Fruit fly (Drosophila melanogaster) whole organism, embryonic: Measurements from ENCODE around the gene CG31381.

Source experiments
- Antp ChIP-seq: fragments of 200-800 bp; sonication (Bioruptor generic); optimal IDR thresholded peaks from 3 replicates; lab custom pipeline; 2016; ENCODE audit warnings: missing biosample characterization, missing genetic modification characterization
- C15 ChIP-seq: fragments of 200-800 bp; sonication (Bioruptor generic); IDR thresholded peaks from 3 replicates; pipeline ENCODE4 v1.3.6; 2022; ENCODE audit warnings: missing biosample characterization, missing genetic modification characterization
- CG10267 ChIP-seq: fragments of 200-800 bp; sonication (Bioruptor generic); optimal IDR thresholded peaks from 2 replicates; lab custom pipeline; 2018; ENCODE audit warnings: missing biosample characterization, mild to moderate bottlenecking, missing genetic modification characterization, moderate library complexity
- CG10274 ChIP-seq: fragments of 200-800 bp; sonication (Bioruptor generic); optimal IDR thresholded peaks from 3 replicates; lab custom pipeline; 2017; ENCODE audit warnings: missing biosample characterization, mild to moderate bottlenecking, missing genetic modification characterization
- CG10431 ChIP-seq: fragments of 200-800 bp; sonication (Bioruptor generic); optimal IDR thresholded peaks from 3 replicates; lab custom pipeline; 2018; ENCODE audit warnings: missing biosample characterization, mild to moderate bottlenecking, missing genetic modification characterization
- CG11247 ChIP-seq: fragments of 200-800 bp; sonication (Bioruptor generic); IDR thresholded peaks from 2 replicates; pipeline ENCODE4 v1.3.6; 2022; ENCODE audit warnings: missing biosample characterization, missing genetic modification characterization
- CG11696 ChIP-seq: fragments of 200-800 bp; sonication (Bioruptor generic); IDR thresholded peaks from 2 replicates; pipeline ENCODE4 v1.3.6; 2022; ENCODE audit warnings: missing biosample characterization, missing genetic modification characterization
- CG13424 ChIP-seq: fragments of 200-800 bp; sonication (Bioruptor generic); optimal IDR thresholded peaks from 2 replicates; lab custom pipeline; 2019; ENCODE audit warnings: missing biosample characterization, mild to moderate bottlenecking, missing genetic modification characterization, moderate library complexity
- CG13775 ChIP-seq: fragments of 200-800 bp; sonication (Bioruptor generic); optimal IDR thresholded peaks from 3 replicates; lab custom pipeline; 2017; ENCODE audit warnings: missing biosample characterization, mild to moderate bottlenecking, missing genetic modification characterization
- CG15479 ChIP-seq: fragments of 200-800 bp; sonication (Bioruptor generic); optimal IDR thresholded peaks from 3 replicates; lab custom pipeline; 2019; ENCODE audit warnings: missing biosample characterization, mild to moderate bottlenecking, missing genetic modification characterization, moderate library complexity
- CG17361 ChIP-seq: fragments of 200-800 bp; sonication (Bioruptor generic); IDR thresholded peaks from 3 replicates; pipeline ENCODE4 v1.3.6; 2022; ENCODE audit warnings: missing biosample characterization, missing genetic modification characterization
- CG2120 ChIP-seq: fragments of 200-800 bp; sonication (Bioruptor generic); optimal IDR thresholded peaks from 3 replicates; lab custom pipeline; 2016; ENCODE audit warnings: missing biosample characterization, missing genetic modification characterization
- CG3065 ChIP-seq: fragments of 200-800 bp; sonication (Bioruptor generic); optimal IDR thresholded peaks from 2 replicates; lab custom pipeline; 2016; ENCODE audit warnings: missing biosample characterization, missing genetic modification characterization
- CG32532 ChIP-seq: fragments of 200-800 bp; sonication (Bioruptor generic); IDR thresholded peaks from 2 replicates; pipeline ENCODE4 v1.3.6; 2022; ENCODE audit warnings: missing biosample characterization, missing genetic modification characterization
- CG32767 ChIP-seq: fragments of 200-800 bp; sonication (Bioruptor generic); IDR thresholded peaks from 2 replicates; pipeline ENCODE4 v1.3.6; 2022; ENCODE audit warnings: missing biosample characterization, missing genetic modification characterization
- CG4360 ChIP-seq: fragments of 200-800 bp; sonication (Bioruptor generic); IDR thresholded peaks from 2 replicates; pipeline ENCODE4 v1.3.6; 2022; ENCODE audit warnings: missing biosample characterization, missing genetic modification characterization
- CG5245 ChIP-seq: fragments of 200-800 bp; sonication (Bioruptor generic); optimal IDR thresholded peaks from 3 replicates; lab custom pipeline; 2016; ENCODE audit warnings: missing biosample characterization, missing genetic modification characterization
- CG6683 ChIP-seq: fragments of 200-800 bp; sonication (Bioruptor generic); optimal IDR thresholded peaks from 2 replicates; lab custom pipeline; 2017; ENCODE audit warnings: missing biosample characterization, mild to moderate bottlenecking, missing genetic modification characterization, missing genetic modification reagents
- CG6854 ChIP-seq: fragments of 200-800 bp; sonication (Bioruptor generic); optimal IDR thresholded peaks from 3 replicates; lab custom pipeline; 2017; ENCODE audit warnings: missing biosample characterization, mild to moderate bottlenecking, missing genetic modification characterization
- CG7271 ChIP-seq: fragments of 200-800 bp; sonication (Bioruptor generic); optimal IDR thresholded peaks from 2 replicates; lab custom pipeline; 2018; ENCODE audit warnings: missing biosample characterization, mild to moderate bottlenecking, missing genetic modification characterization, moderate library complexity
- CG7556 ChIP-seq: fragments of 200-800 bp; sonication (Bioruptor generic); optimal IDR thresholded peaks from 2 replicates; lab custom pipeline; 2017; ENCODE audit warnings: missing biosample characterization, mild to moderate bottlenecking, missing genetic modification characterization
- CG9609 ChIP-seq: fragments of 200-800 bp; sonication (Bioruptor generic); optimal IDR thresholded peaks from 3 replicates; lab custom pipeline; 2016; ENCODE audit warnings: missing biosample characterization, missing genetic modification characterization
- CG9876 ChIP-seq: fragments of 200-800 bp; sonication (Bioruptor generic); optimal IDR thresholded peaks from 2 replicates; lab custom pipeline; 2016; ENCODE audit warnings: missing biosample characterization, missing genetic modification characterization
- Camta ChIP-seq: fragments of 200-800 bp; sonication (Bioruptor generic); optimal IDR thresholded peaks from 2 replicates; lab custom pipeline; 2016; ENCODE audit warnings: missing biosample characterization, missing genetic modification characterization
- Dbx ChIP-seq: fragments of 200-800 bp; sonication (Bioruptor generic); IDR thresholded peaks from 3 replicates; pipeline ENCODE4 v1.3.6; 2022; ENCODE audit warnings: missing biosample characterization, missing genetic modification characterization
- E2f1 ChIP-seq: fragments of 200-800 bp; sonication (Bioruptor generic); IDR thresholded peaks from 2 replicates; pipeline ENCODE4 v1.3.6; 2022; ENCODE audit warnings: missing biosample characterization, missing genetic modification characterization
- HmgD ChIP-seq: fragments of 200-800 bp; sonication (Bioruptor generic); optimal IDR thresholded peaks from 3 replicates; lab custom pipeline; 2016; ENCODE audit warnings: missing biosample characterization, missing genetic modification characterization
- Jarid2 ChIP-seq: fragments of 200-800 bp; sonication (Bioruptor generic); optimal IDR thresholded peaks from 3 replicates; lab custom pipeline; 2017; ENCODE audit warnings: mild to moderate bottlenecking, missing biosample characterization, missing genetic modification reagents, missing genetic modification characterization
- Max ChIP-seq: fragments of 200-800 bp; sonication (Bioruptor generic); optimal IDR thresholded peaks from 2 replicates; lab custom pipeline; 2016; ENCODE audit warnings: missing biosample characterization, mild to moderate bottlenecking, missing genetic modification characterization
- Mes4 ChIP-seq: fragments of 200-800 bp; sonication (Bioruptor generic); optimal IDR thresholded peaks from 2 replicates; lab custom pipeline; 2016; ENCODE audit warnings: missing biosample characterization, missing genetic modification characterization
- Rfx ChIP-seq: fragments of 200-800 bp; sonication (Bioruptor generic); IDR thresholded peaks from 2 replicates; pipeline ENCODE4 v1.3.6; 2022; ENCODE audit warnings: missing biosample characterization, missing genetic modification characterization
- Taf1 ChIP-seq: fragments of 200-800 bp; sonication (Bioruptor generic); IDR thresholded peaks from 2 replicates; pipeline ENCODE4 v1.3.6; 2022; ENCODE audit warnings: missing biosample characterization, missing genetic modification characterization
- ap ChIP-seq: fragments of 200-800 bp; sonication (Bioruptor generic); IDR thresholded peaks from 2 replicates; pipeline ENCODE4 v1.3.6; 2022; ENCODE audit warnings: missing biosample characterization, missing genetic modification characterization
- bigmax ChIP-seq: fragments of 200-800 bp; sonication (Bioruptor generic); optimal IDR thresholded peaks from 2 replicates; lab custom pipeline; 2018; ENCODE audit warnings: missing biosample characterization, mild to moderate bottlenecking, missing genetic modification characterization
- crol ChIP-seq: fragments of 200-800 bp; sonication (Bioruptor generic); IDR thresholded peaks from 2 replicates; pipeline ENCODE4 v1.3.6; 2022; ENCODE audit warnings: missing biosample characterization, missing genetic modification characterization
- en ChIP-seq: fragments of 200-800 bp; sonication (Bioruptor generic); optimal IDR thresholded peaks from 2 replicates; lab custom pipeline; 2016; ENCODE audit warnings: missing biosample characterization, missing genetic modification characterization
- esg ChIP-seq: fragments of 200-800 bp; sonication (Bioruptor generic); conservative IDR thresholded peaks from 2 replicates; pipeline ENCODE4 v1.3.6; 2022; ENCODE audit warnings: missing biosample characterization, missing genetic modification characterization
- eve ChIP-seq, 2 experiments: fragments of >200 bp; optimal IDR thresholded peaks; 2 replicates each; lab custom pipeline; 2017; ENCODE audit warnings: missing biosample characterization in 2 of 2, missing genetic modification characterization in 2 of 2
- fd3F ChIP-seq: fragments of 200-800 bp; sonication (Bioruptor generic); optimal IDR thresholded peaks from 2 replicates; lab custom pipeline; 2018; ENCODE audit warnings: missing biosample characterization, mild to moderate bottlenecking, missing genetic modification characterization, moderate library complexity
- grn ChIP-seq: fragments of 200-800 bp; sonication (Bioruptor generic); optimal IDR thresholded peaks from 3 replicates; lab custom pipeline; 2017; ENCODE audit warnings: missing biosample characterization, missing genetic modification characterization
- ind ChIP-seq: fragments of 200-800 bp; sonication (Bioruptor generic); optimal IDR thresholded peaks from 3 replicates; lab custom pipeline; 2016; ENCODE audit warnings: missing biosample characterization, missing genetic modification characterization
- kni ChIP-seq: fragments of 200-800 bp; sonication (Bioruptor generic); optimal IDR thresholded peaks from 3 replicates; lab custom pipeline; 2017; ENCODE audit warnings: mild to moderate bottlenecking, missing biosample characterization, missing genetic modification reagents, missing genetic modification characterization
- pfk ChIP-seq: fragments of 200-800 bp; sonication (Bioruptor generic); optimal IDR thresholded peaks from 2 replicates; lab custom pipeline; 2018; ENCODE audit warnings: missing biosample characterization, mild to moderate bottlenecking, missing genetic modification characterization, moderate library complexity
- phol ChIP-seq: fragments of 200-800 bp; sonication (Bioruptor generic); optimal IDR thresholded peaks from 3 replicates; lab custom pipeline; 2018; ENCODE audit warnings: missing biosample characterization, mild to moderate bottlenecking, missing genetic modification characterization, moderate library complexity
- pros ChIP-seq: fragments of 200-800 bp; sonication (Bioruptor generic); optimal IDR thresholded peaks from 3 replicates; lab custom pipeline; 2019; ENCODE audit warnings: missing biosample characterization, mild to moderate bottlenecking, missing genetic modification characterization, moderate library complexity
- pzg ChIP-seq: fragments of 200-800 bp; sonication (Bioruptor generic); optimal IDR thresholded peaks from 3 replicates; lab custom pipeline; 2018; ENCODE audit warnings: missing biosample characterization, mild to moderate bottlenecking, missing genetic modification characterization, moderate library complexity
- row ChIP-seq: fragments of 200-800 bp; sonication (Bioruptor generic); IDR thresholded peaks from 3 replicates; pipeline ENCODE4 v1.3.6; 2022; ENCODE audit warnings: missing biosample characterization, missing genetic modification characterization
- schlank ChIP-seq: fragments of 200-800 bp; sonication (Bioruptor generic); optimal IDR thresholded peaks from 2 replicates; lab custom pipeline; 2018; ENCODE audit warnings: missing biosample characterization, mild to moderate bottlenecking, missing genetic modification characterization
- slbo ChIP-seq: fragments of 200-800 bp; sonication (Bioruptor generic); IDR thresholded peaks from 2 replicates; pipeline ENCODE4 v1.3.6; 2022; ENCODE audit warnings: missing biosample characterization, missing genetic modification characterization
- slp2 ChIP-seq: fragments of 200-800 bp; sonication (Bioruptor generic); optimal IDR thresholded peaks from 2 replicates; lab custom pipeline; 2016; ENCODE audit warnings: missing biosample characterization, missing genetic modification characterization
- toy ChIP-seq: fragments of 200-800 bp; sonication (Bioruptor generic); IDR thresholded peaks from 2 replicates; pipeline ENCODE4 v1.3.6; 2022; ENCODE audit warnings: missing biosample characterization, missing genetic modification characterization

Gene CG31381

DNA sequence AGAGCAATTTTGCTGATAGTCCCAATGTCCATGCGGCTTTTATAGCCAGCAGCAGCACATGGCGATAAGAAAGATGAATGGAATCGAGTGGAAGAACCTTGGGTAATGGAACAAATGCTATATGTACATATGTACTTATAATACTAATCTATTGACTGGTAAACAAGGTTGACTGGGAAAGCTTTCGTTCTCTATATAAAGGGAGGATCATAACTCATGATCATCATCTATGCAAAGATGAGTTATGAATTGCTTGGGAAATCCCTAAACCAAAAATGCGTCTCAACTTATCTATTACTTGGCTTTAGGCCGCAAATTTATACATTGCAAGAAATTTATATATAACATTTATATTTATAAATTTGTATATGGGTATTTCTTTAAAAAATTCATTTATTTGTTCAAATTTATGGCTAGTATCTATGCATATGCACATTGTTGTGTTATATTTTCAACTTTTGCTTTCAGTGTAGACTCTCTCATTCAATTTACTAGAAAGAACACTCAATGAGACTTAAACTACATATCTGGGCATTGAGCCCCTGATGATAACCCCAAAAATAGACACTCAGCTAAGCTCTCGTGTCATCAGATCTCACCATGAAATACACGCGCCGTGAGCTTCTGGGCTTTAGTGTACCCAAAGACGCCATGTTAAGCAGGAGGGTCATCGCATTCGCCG, 12.0 kb upstream of the CG31381 start, which contains the start of the genes Srg1 and Elal (continued):
- no peak for TF ChIP-seq kni (GFP tag; lab: Kevin White, UChicago)
- TF ChIP-seq eve (GFP tag; optimal IDR thresholded peaks at IDR 0.05; lab: Kevin White, UChicago), result no peak
- peak; percentile 60 for TF ChIP-seq row (GFP tag; lab: Robert Waterston, UW)
- TF ChIP-seq CG17361 (GFP tag; lab: Robert Waterston, UW), result no peak
- TF ChIP-seq CG32767 (GFP tag; lab: Robert Waterston, UW), result no peak
- no peak for TF ChIP-seq pros (GFP tag; lab: Kevin White, UChicago)
- no peak for TF ChIP-seq bigmax (GFP tag; lab: Kevin White, UChicago)
- TF ChIP-seq grn, result no peak
- peak; percentile 53; the same call in 1 of the 2 replicates for TF ChIP-seq CG32532
- TF ChIP-seq pzg (GFP tag; lab: Kevin White, UChicago), result no peak
- no peak for TF ChIP-seq fd3F (GFP tag; lab: Kevin White, UChicago)
- TF ChIP-seq Dbx, result 0 out of 3 replicates have a peak, but pooled peaks have one; percentile 19
- TF ChIP-seq CG10431 (GFP tag; lab: Kevin White, UChicago), result no peak
- TF ChIP-seq CG7271 (tag; lab: Kevin White, UChicago), result no peak
- TF ChIP-seq esg (GFP tag; lab: Robert Waterston, UW), result 0 out of 2 replicates have a peak, but pooled peaks have one; percentile 4
- TF ChIP-seq CG6854 (GFP tag; lab: Kevin White, UChicago), result no peak
- no peak for TF ChIP-seq CG6683 (GFP tag; lab: Kevin White, UChicago)
- no peak for TF ChIP-seq Max (GFP tag; lab: Kevin White, UChicago)
- TF ChIP-seq CG2120 (GFP tag; lab: Kevin White, UChicago), result peak; percentile 25
- peak; percentile 15 for TF ChIP-seq phol (tag; lab: Kevin White, UChicago)
- TF ChIP-seq CG10274, result no peak
- no peak for TF ChIP-seq CG3065 (GFP tag; lab: Kevin White, UChicago)
- no peak for TF ChIP-seq en
- no peak for TF ChIP-seq Camta (GFP tag; lab: Kevin White, UChicago)
- 0 out of 2 replicates have a peak, but pooled peaks have one; percentile 12 for TF ChIP-seq toy (GFP tag; lab: Robert Waterston, UW)
- TF ChIP-seq CG11696 (GFP tag; lab: Robert Waterston, UW), result no peak
- TF ChIP-seq CG13775 (GFP tag; lab: Kevin White, UChicago), result peak; percentile 7
- no peak for TF ChIP-seq slp2 (GFP tag; lab: Kevin White, UChicago)
- TF ChIP-seq CG9876 (GFP tag; lab: Kevin White, UChicago), result no peak
- no peak for TF ChIP-seq CG15479 (GFP tag; lab: Kevin White, UChicago)
- 0 out of 2 replicates have a peak, but pooled peaks have one; percentile 17 for TF ChIP-seq E2f1 (GFP tag; lab: Robert Waterston, UW)
- TF ChIP-seq CG7556, result peak; percentile 33
- TF ChIP-seq Rfx (GFP tag; lab: Robert Waterston, UW), result peak; percentile 44; the same call in 1 of the 2 replicates
- 0 out of 2 replicates have a peak, but pooled peaks have one; percentile 21 for TF ChIP-seq Taf1
- no peak for TF ChIP-seq CG4360 (GFP tag; lab: Robert Waterston, UW)
- TF ChIP-seq CG5245 (GFP tag; lab: Kevin White, UChicago), result no peak
- TF ChIP-seq HmgD, result no peak
- no peak for TF ChIP-seq crol (GFP tag; lab: Robert Waterston, UW)
- TF ChIP-seq CG10267 (tag; lab: Kevin White, UChicago), result peak; percentile 32
- no peak for TF ChIP-seq CG11247
- TF ChIP-seq C15 (GFP tag; lab: Robert Waterston, UW), result no peak
- TF ChIP-seq pfk (GFP tag; lab: Kevin White, UChicago), result peak; percentile 30
- TF ChIP-seq CG9609, result no peak
- peak; percentile 68; the same call in 1 of the 2 replicates for TF ChIP-seq slbo (GFP tag; lab: Robert Waterston, UW)
- peak; percentile 12 for TF ChIP-seq ind
- TF ChIP-seq Jarid2 (GFP tag; lab: Kevin White, UChicago), result no peak
- no peak for TF ChIP-seq schlank (tag; lab: Kevin White, UChicago)
- TF ChIP-seq ap (GFP tag; lab: Robert Waterston, UW), result no peak
- peak; percentile 10 for TF ChIP-seq CG13424 (tag; lab: Kevin White, UChicago)
- TF ChIP-seq Antp (GFP tag; lab: Kevin White, UChicago), result no peak
- no peak for TF ChIP-seq Mes4
